Worm (Caenorhabditis elegans) whole organism, L4 larva: Measurements from ENCODE around the gene R12B2.3.

ENCODE experiments used
- T26A8.4 ChIP-seq: fragments of 200-800 bp; sonication (Bioruptor generic); IDR thresholded peaks from 2 replicates; pipeline ENCODE4 v1.3.6; 2022; ENCODE audit warnings: missing genetic modification characterization, missing compliant biosample characterization
- Y48G9A.11 ChIP-seq: fragments of 200-800 bp; sonication (Bioruptor generic); IDR thresholded peaks from 2 replicates; pipeline ENCODE4 v1.3.6; 2022; ENCODE audit warnings: missing genetic modification reagents, missing genetic modification characterization, missing compliant biosample characterization
- ZK337.2 ChIP-seq: fragments of 200-800 bp; sonication (Bioruptor generic); IDR thresholded peaks from 2 replicates; pipeline ENCODE4 v1.3.6; 2022; ENCODE audit warnings: missing genetic modification reagents, missing genetic modification characterization, missing compliant biosample characterization
- aha-1 ChIP-seq: fragments of 150-350 bp; peaks from one replicate; lab custom pipeline; 2014; ENCODE audit warnings: missing biosample characterization, missing genetic modification characterization
- ama-1 ChIP-seq: fragments of 150-350 bp; optimal IDR thresholded peaks from 2 replicates; lab custom pipeline; 2014; ENCODE audit warnings: inconsistent platforms, mixed read lengths
- attf-4 ChIP-seq: sonication (generic microtip); optimal IDR thresholded peaks from 3 replicates; lab custom pipeline; 2017; ENCODE audit warnings: missing biosample characterization, missing genetic modification characterization
- ceh-20 ChIP-seq: fragments of 200-800 bp; sonication (Bioruptor generic); IDR thresholded peaks from 2 replicates; pipeline ENCODE4 v1.3.6; 2022; ENCODE audit warnings: missing genetic modification reagents, missing genetic modification characterization, missing compliant biosample characterization
- ctbp-1 ChIP-seq: fragments of 200-800 bp; sonication (Bioruptor generic); IDR thresholded peaks from 2 replicates; pipeline ENCODE4 v1.3.6; 2022; ENCODE audit warnings: missing genetic modification reagents, missing genetic modification characterization, missing compliant biosample characterization
- daf-12 ChIP-seq: fragments of 150-350 bp; optimal IDR thresholded peaks from 2 replicates; lab custom pipeline; 2014; ENCODE audit warnings: missing biosample characterization, missing genetic modification reagents, missing genetic modification characterization
- daf-16 ChIP-seq, 3 experiments: sonication (generic microtip); optimal IDR thresholded peaks; 2 replicates each; lab custom pipeline; 2016 to 2017; ENCODE audit warnings: missing genetic modification characterization in 3 of 3, missing genetic modification reagents in 3 of 3, mild to moderate bottlenecking in 2 of 3, missing compliant biosample characterization in 2 of 3, missing biosample characterization in 1 of 3, moderate library complexity in 1 of 3
- daf-8 ChIP-seq: fragments of 200-800 bp; sonication (Bioruptor generic); IDR thresholded peaks from 2 replicates; pipeline ENCODE4 v1.3.6; 2022; ENCODE audit warnings: missing genetic modification characterization, missing compliant biosample characterization
- dmd-6 ChIP-seq: fragments of 200-800 bp; sonication (Bioruptor generic); IDR thresholded peaks from 2 replicates; pipeline ENCODE4 v1.3.6; 2022; ENCODE audit warnings: missing genetic modification reagents, missing genetic modification characterization, missing compliant biosample characterization
- dpl-1 ChIP-seq: fragments of 150-350 bp; optimal IDR thresholded peaks from 2 replicates; lab custom pipeline; 2014; ENCODE audit warnings: missing biosample characterization, missing genetic modification reagents, missing genetic modification characterization
- dve-1 ChIP-seq: sonication (generic microtip); optimal IDR thresholded peaks from 2 replicates; lab custom pipeline; 2017; ENCODE audit warnings: antibody characterized with exemption, mild to moderate bottlenecking, missing genetic modification characterization, missing compliant biosample characterization; ENCODE audit not compliant: insufficient read depth
- hlh-11 ChIP-seq: fragments of 200-800 bp; sonication (Bioruptor generic); optimal IDR thresholded peaks from 2 replicates; lab custom pipeline; 2018; ENCODE audit warnings: mild to moderate bottlenecking, missing genetic modification characterization, missing compliant biosample characterization
- hlh-30 ChIP-seq: sonication (generic microtip); optimal IDR thresholded peaks from 2 replicates; lab custom pipeline; 2017; ENCODE audit warnings: antibody characterized with exemption, mild to moderate bottlenecking, missing genetic modification characterization, missing compliant biosample characterization; ENCODE audit not compliant: insufficient read depth
- hmg-1.1 ChIP-seq: fragments of 200-800 bp; sonication (Bioruptor generic); IDR thresholded peaks from 2 replicates; pipeline ENCODE4 v1.3.6; 2022; ENCODE audit warnings: missing genetic modification reagents, missing genetic modification characterization, missing compliant biosample characterization
- lin-13 ChIP-seq: fragments of 150-350 bp; optimal IDR thresholded peaks from 2 replicates; lab custom pipeline; 2014; ENCODE audit warnings: missing biosample characterization, missing genetic modification reagents, missing genetic modification characterization
- lin-15B ChIP-seq: fragments of 150-350 bp; sonication (generic microtip); optimal IDR thresholded peaks from 3 replicates; lab custom pipeline; 2014; ENCODE audit warnings: missing biosample characterization, missing genetic modification characterization
- lin-29 ChIP-seq: fragments of 200-800 bp; sonication (Bioruptor generic); IDR thresholded peaks from 2 replicates; pipeline ENCODE4 v1.3.6; 2022; ENCODE audit warnings: missing genetic modification reagents, missing genetic modification characterization, missing compliant biosample characterization
- lsy-2 ChIP-seq, 2 experiments: fragments of 150-350 bp in 1 of 2; sonication (generic microtip) in 1 of 2; optimal IDR thresholded peaks; 2 replicates each; lab custom pipeline; 2014 to 2017; ENCODE audit warnings: missing biosample characterization in 2 of 2, missing genetic modification characterization in 2 of 2
- mdl-1 ChIP-seq, 2 experiments: fragments of 150-350 bp in 1 of 2; sonication (generic microtip) in 1 of 2; optimal IDR thresholded peaks; 2 replicates each; lab custom pipeline; 2014 to 2017; ENCODE audit warnings: missing biosample characterization in 2 of 2, missing genetic modification characterization in 2 of 2
- mdt-29 ChIP-seq: fragments of 200-800 bp; sonication (Bioruptor generic); IDR thresholded peaks from 2 replicates; pipeline ENCODE4 v1.3.6; 2022; ENCODE audit warnings: missing genetic modification reagents, missing genetic modification characterization, missing compliant biosample characterization
- mep-1 ChIP-seq: fragments of 150-350 bp; sonication (generic microtip); optimal IDR thresholded peaks from 3 replicates; lab custom pipeline; 2014; ENCODE audit warnings: missing biosample characterization, missing genetic modification characterization
- mes-2 ChIP-seq: sonication (generic microtip); optimal IDR thresholded peaks from 2 replicates; lab custom pipeline; 2016; ENCODE audit warnings: missing genotype, mild to moderate bottlenecking, missing genetic modification characterization, missing compliant biosample characterization; ENCODE audit not compliant: poor library complexity, severe bottlenecking
- mxl-2 ChIP-seq: fragments of 200-800 bp; sonication (Bioruptor generic); conservative IDR thresholded peaks from 2 replicates; pipeline ENCODE4 v1.3.6; 2022; ENCODE audit warnings: missing genetic modification reagents, missing genetic modification characterization, missing compliant biosample characterization
- mxl-3 ChIP-seq: fragments of 200-800 bp; sonication (Bioruptor generic); optimal IDR thresholded peaks from 2 replicates; lab custom pipeline; 2018; ENCODE audit warnings: mild to moderate bottlenecking, missing genetic modification characterization, missing compliant biosample characterization
- nhr-102 ChIP-seq: sonication (generic microtip); optimal IDR thresholded peaks from 2 replicates; lab custom pipeline; 2016; ENCODE audit warnings: mild to moderate bottlenecking, missing genetic modification characterization, moderate library complexity, missing compliant biosample characterization
- nhr-11 ChIP-seq: fragments of 150-350 bp; optimal IDR thresholded peaks from 2 replicates; lab custom pipeline; 2014; ENCODE audit warnings: missing biosample characterization, missing genetic modification characterization
- nhr-25 ChIP-seq: sonication (generic microtip); optimal IDR thresholded peaks from 2 replicates; lab custom pipeline; 2017; ENCODE audit warnings: missing genetic modification characterization, mild to moderate bottlenecking, missing compliant biosample characterization, antibody characterized with exemption, moderate library complexity, borderline replicate concordance; ENCODE audit not compliant: insufficient read depth
- nhr-28 ChIP-seq: fragments of 150-350 bp; optimal IDR thresholded peaks from 2 replicates; lab custom pipeline; 2014; ENCODE audit warnings: missing biosample characterization, missing genetic modification characterization
- nhr-48 ChIP-seq: sonication (generic microtip); optimal IDR thresholded peaks from 2 replicates; lab custom pipeline; 2016; ENCODE audit warnings: mild to moderate bottlenecking, missing genetic modification characterization, missing compliant biosample characterization
- php-3 ChIP-seq: fragments of 200-800 bp; sonication (Bioruptor generic); IDR thresholded peaks from 2 replicates; pipeline ENCODE4 v1.3.6; 2022; ENCODE audit warnings: missing genetic modification reagents, missing genetic modification characterization, missing compliant biosample characterization
- pqm-1 ChIP-seq: sonication (generic microtip); optimal IDR thresholded peaks from 2 replicates; lab custom pipeline; 2017; ENCODE audit warnings: missing biosample characterization, missing genetic modification characterization
- spr-3 ChIP-seq: fragments of 200-800 bp; sonication (Bioruptor generic); optimal IDR thresholded peaks from 2 replicates; lab custom pipeline; 2018; ENCODE audit warnings: mild to moderate bottlenecking, missing genetic modification characterization, missing compliant biosample characterization
- tag-97 ChIP-seq: fragments of 200-800 bp; sonication (Bioruptor generic); IDR thresholded peaks from 2 replicates; pipeline ENCODE4 v1.3.6; 2022; ENCODE audit warnings: missing genetic modification characterization, missing compliant biosample characterization
- unc-130 ChIP-seq: sonication (generic microtip); optimal IDR thresholded peaks from 2 replicates; lab custom pipeline; 2016; ENCODE audit warnings: missing genetic modification reagents, missing genetic modification characterization, missing compliant biosample characterization
- unc-62 ChIP-seq, 3 experiments: fragments of 150-350 bp in 1 of 3; sonication (generic microtip); optimal IDR thresholded peaks in 2 of 3; peaks in 1 of 3; 1 replicate in 1 of 3; 2 replicates in 2 of 3; lab custom pipeline; 2014 to 2017; ENCODE audit warnings: missing biosample characterization in 3 of 3, missing genetic modification characterization in 3 of 3, missing genetic modification reagents in 3 of 3, missing genotype in 1 of 3
- zag-1 ChIP-seq: fragments of 150-350 bp; optimal IDR thresholded peaks from 2 replicates; lab custom pipeline; 2014; ENCODE audit warnings: missing biosample characterization, missing genetic modification characterization
- zfp-3 ChIP-seq: fragments of 200-800 bp; sonication (Bioruptor generic); conservative IDR thresholded peaks from 2 replicates; pipeline ENCODE4 v1.3.6; 2022; ENCODE audit warnings: missing genetic modification reagents, missing genetic modification characterization, missing compliant biosample characterization
- zip-2 ChIP-seq: fragments of 150-350 bp; optimal IDR thresholded peaks from 2 replicates; lab custom pipeline; 2014; ENCODE audit warnings: missing biosample characterization, missing genetic modification characterization
- ztf-11 ChIP-seq: fragments of 150-350 bp; optimal IDR thresholded peaks from 2 replicates; lab custom pipeline; 2014; ENCODE audit warnings: missing biosample characterization, missing genetic modification characterization

The R12B2.3 gene

DNA sequence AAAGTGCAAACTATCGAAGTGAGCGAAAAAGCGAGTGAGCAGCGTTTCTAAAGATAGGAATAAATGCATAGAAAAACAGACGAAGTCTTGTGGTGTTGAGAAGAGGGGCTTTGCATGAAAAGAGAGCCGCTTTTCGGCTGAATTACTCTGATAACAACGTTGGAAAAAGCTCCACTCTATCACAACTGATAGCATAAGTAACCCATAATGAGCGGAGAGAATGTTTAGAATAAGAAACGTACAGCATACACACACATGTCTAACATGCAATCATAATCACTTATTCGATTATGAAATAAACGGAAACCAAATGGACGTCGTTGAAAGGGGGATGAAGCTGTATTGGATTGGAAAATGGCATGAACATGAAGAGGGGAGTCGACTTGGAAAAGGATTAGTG lies 34.9 kb downstream of the R12B2.3 start (continued):
- TF ChIP-seq mxl-3 (GFP tag; lab: Kevin White, UChicago) = peak; percentile 61
- TF ChIP-seq mdt-29 = 0 out of 2 replicates have a peak, but pooled peaks have one; percentile 8

DNA sequence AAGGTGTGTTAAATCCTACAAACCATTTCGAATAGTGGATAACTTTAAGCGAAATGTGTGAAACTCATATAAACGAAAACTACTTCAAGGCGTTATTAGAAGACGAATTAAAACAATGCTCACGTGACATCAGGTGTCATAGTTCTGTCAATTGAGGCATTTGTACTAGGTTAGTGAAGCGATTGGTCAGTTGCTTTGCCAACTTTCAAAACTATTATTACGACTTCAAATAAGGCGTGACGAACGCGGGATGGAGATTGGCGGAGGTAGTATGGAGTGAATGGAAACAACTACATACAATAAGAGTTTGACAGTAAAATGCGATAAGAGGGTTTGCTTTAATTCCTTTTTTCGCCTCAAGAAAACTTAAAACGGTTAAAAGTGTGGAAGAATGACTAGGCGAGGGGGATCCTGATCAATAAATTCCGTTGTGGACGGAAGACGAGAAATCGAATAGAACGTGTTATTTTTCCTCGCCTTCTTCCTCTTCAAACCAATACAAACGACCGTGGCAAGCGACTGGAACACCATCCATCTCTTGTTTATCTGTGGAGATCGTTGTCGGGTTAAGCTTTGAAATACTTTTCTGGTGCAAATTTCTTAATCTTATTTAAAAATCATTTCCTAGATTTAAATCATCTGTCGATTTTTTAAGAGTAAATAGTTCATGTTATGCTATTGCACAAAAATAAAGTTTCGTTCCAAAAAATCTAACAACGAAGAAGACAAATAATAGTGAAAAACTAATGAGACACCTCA lies 35.6 kb downstream of the R12B2.3 start:
- TF ChIP-seq dpl-1 (no peak), hmg-1.1 (GFP tag; lab: Robert Waterston, UW) (0 out of 2 replicates have a peak, but pooled peaks have one; percentile 19), lin-13 (GFP tag; lab: Kevin White, UChicago) (no peak), aha-1 (tag; lab: Kevin White, UChicago) (peak; percentile 47), lin-15B (no peak), ceh-20 (GFP tag; lab: Robert Waterston, UW) (no peak), hlh-30 (tag; lab: Kevin White, UChicago) (peak; percentile 52), ctbp-1 (no peak), dve-1 (tag; lab: Kevin White, UChicago) (peak; percentile 56), daf-16 (GFP tag; optimal IDR thresholded peaks at IDR 0.05; lab: Kevin White, UChicago) (no peak), daf-16 (tag; optimal IDR thresholded peaks at IDR 0.05; lab: Kevin White, UChicago) (peak; percentile 7), nhr-25 (tag; lab: Kevin White, UChicago) (no peak), dmd-6 (peak; percentile 64), pqm-1 (tag; lab: Kevin White, UChicago) (no peak), zag-1 (tag; lab: Kevin White, UChicago) (no peak), unc-62 (GFP tag; optimal IDR thresholded peaks at IDR 0.05 in 1 of 2; lab: Kevin White, UChicago) (peak in 1 of 2 experiments; percentile 52), unc-62 (tag; optimal IDR thresholded peaks at IDR 0.05; lab: Kevin White, UChicago) (no peak)

DNA sequence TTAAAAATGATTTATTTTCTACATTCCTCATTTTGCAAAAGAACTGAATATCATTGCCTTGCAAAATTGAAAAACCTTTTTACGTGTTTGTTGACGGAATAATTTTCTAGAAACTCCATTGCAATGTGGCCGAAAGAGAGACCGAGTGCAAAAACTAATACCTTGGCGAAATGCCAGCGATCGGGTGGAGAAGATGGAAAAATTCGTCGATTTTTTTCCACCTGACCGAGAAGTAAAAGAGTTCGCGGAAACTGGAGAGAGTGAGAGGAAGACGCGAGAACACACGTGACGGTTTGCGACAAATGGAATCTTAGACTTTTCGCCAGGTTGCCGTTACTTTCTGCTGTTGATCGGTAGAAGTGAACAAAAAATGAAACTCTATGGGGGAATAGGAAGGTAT lies 36.3 kb downstream of the R12B2.3 start:
- no peak for TF ChIP-seq pqm-1 (tag; lab: Kevin White, UChicago)
- TF ChIP-seq unc-130 (GFP tag; lab: Kevin White, UChicago) = no peak
- peak in 1 of 2 experiments; percentile 59 for TF ChIP-seq lsy-2 (tag; optimal IDR thresholded peaks at IDR 0.05; lab: Kevin White, UChicago)
- TF ChIP-seq zip-2 (tag; lab: Kevin White, UChicago) = no peak
- TF ChIP-seq tag-97 = no peak
- TF ChIP-seq ztf-11 (tag; lab: Kevin White, UChicago) = no peak
- no peak for TF ChIP-seq nhr-102 (tag; lab: Kevin White, UChicago)
- TF ChIP-seq mep-1 (tag; lab: Kevin White, UChicago) = peak; percentile 50
- TF ChIP-seq hlh-11 (tag; lab: Kevin White, UChicago) = peak; percentile 71
- TF ChIP-seq mes-2 (tag; lab: Kevin White, UChicago) = no peak
- TF ChIP-seq ama-1 (lab: Kevin White, UChicago) = peak; percentile 2
- TF ChIP-seq hlh-30 (tag; lab: Kevin White, UChicago) = peak; percentile 86
- TF ChIP-seq dpl-1 = peak; percentile 6
- TF ChIP-seq T26A8.4 (GFP tag; lab: Robert Waterston, UW) = 0 out of 2 replicates have a peak, but pooled peaks have one; percentile 23
- peak; percentile 74 for TF ChIP-seq nhr-11 (tag; lab: Kevin White, UChicago)
- TF ChIP-seq ceh-20 (GFP tag; lab: Robert Waterston, UW) = no peak
- TF ChIP-seq mxl-3 (GFP tag; lab: Kevin White, UChicago) = peak; percentile 67
- no peak for TF ChIP-seq php-3 (GFP tag; lab: Robert Waterston, UW)
- no peak for TF ChIP-seq mxl-2 (GFP tag; lab: Robert Waterston, UW)
- peak; percentile 7 to 83 for TF ChIP-seq mdl-1 (tag; optimal IDR thresholded peaks at IDR 0.05; lab: Kevin White, UChicago)
- no peak for TF ChIP-seq unc-62 (GFP tag; optimal IDR thresholded peaks at IDR 0.05 in 1 of 2; lab: Kevin White, UChicago)
- no peak for TF ChIP-seq unc-62 (tag; optimal IDR thresholded peaks at IDR 0.05; lab: Kevin White, UChicago)
- TF ChIP-seq lin-29 (GFP tag; lab: Robert Waterston, UW) = no peak
- no peak for TF ChIP-seq daf-12
- TF ChIP-seq dve-1 (tag; lab: Kevin White, UChicago) = peak; percentile 53
- TF ChIP-seq lin-15B = no peak
- TF ChIP-seq dmd-6 = peak; percentile 65
- no peak for TF ChIP-seq Y48G9A.11 (GFP tag; lab: Robert Waterston, UW)
- TF ChIP-seq ZK337.2 (GFP tag; lab: Robert Waterston, UW) = no peak
- peak; percentile 76 for TF ChIP-seq nhr-28 (tag; lab: Kevin White, UChicago)
- no peak for TF ChIP-seq zfp-3 (GFP tag; lab: Robert Waterston, UW)
- TF ChIP-seq spr-3 (GFP tag; lab: Kevin White, UChicago) = no peak
- no peak for TF ChIP-seq daf-8 (GFP tag; lab: Robert Waterston, UW)
- no peak for TF ChIP-seq attf-4 (tag; lab: Kevin White, UChicago)
- peak; percentile 33 for TF ChIP-seq nhr-48 (tag; lab: Kevin White, UChicago)
- TF ChIP-seq, all 104 proteins: peak for 14
